Fruit fly (Drosophila melanogaster) whole organism, embryonic: ENCODE results near the gene CG1979.

Experiments
- Bteb2 ChIP-seq: fragments of 200-800 bp; sonication (Bioruptor generic); optimal IDR thresholded peaks from 2 replicates; lab custom pipeline; 2016; ENCODE audit warnings: missing biosample characterization, missing genetic modification characterization
- Spps ChIP-seq: fragments of 200-800 bp; sonication (Bioruptor generic); optimal IDR thresholded peaks from 2 replicates; lab custom pipeline; 2018; ENCODE audit warnings: missing biosample characterization, mild to moderate bottlenecking, missing genetic modification characterization
- croc ChIP-seq: fragments of 200-800 bp; sonication (Bioruptor generic); conservative IDR thresholded peaks from 3 replicates; pipeline ENCODE4 v1.3.6; 2022; ENCODE audit warnings: missing biosample characterization, missing genetic modification characterization

DNA sequence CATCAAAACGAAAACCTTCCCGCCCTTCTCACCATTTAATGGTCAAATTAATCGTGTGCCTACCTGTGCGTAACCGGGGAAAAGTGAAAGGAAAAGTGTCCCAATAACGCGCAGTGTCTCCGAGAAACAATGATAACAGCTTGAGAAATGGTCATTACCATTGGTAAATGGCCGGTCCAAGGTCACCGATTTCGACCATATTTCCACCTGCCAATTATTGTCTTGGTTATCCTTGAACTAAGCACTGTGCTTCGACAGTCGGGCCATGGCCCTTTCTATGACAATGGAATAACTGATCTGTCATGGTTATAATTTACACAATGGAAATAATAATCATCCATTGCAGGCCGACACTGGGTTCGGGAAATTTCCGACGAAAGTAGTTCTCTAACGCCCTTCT, 10.4 kb upstream of the CG1979 start:
- TF ChIP-seq Bteb2 (no peak), croc (GFP tag; lab: Robert Waterston, UW) (no peak), Spps (tag; lab: Kevin White, UChicago) (no peak)
